Worm (Caenorhabditis elegans) whole organism, mixed stage, embryonic: Measurements from ENCODE around the gene snpc-1.3.

Experiments
- elt-1 ChIP-seq: sonication (generic microtip); optimal IDR thresholded peaks from 2 replicates; lab custom pipeline; 2017; ENCODE audit warnings: missing genetic modification characterization, mild to moderate bottlenecking, missing compliant biosample characterization, antibody characterized with exemption, moderate library complexity, borderline replicate concordance; ENCODE audit not compliant: insufficient read depth
- lsy-2 ChIP-seq: fragments of 150-350 bp; optimal IDR thresholded peaks from 2 replicates; lab custom pipeline; 2014; ENCODE audit warnings: missing biosample characterization, missing genetic modification characterization
- mab-5 ChIP-seq: fragments of 150-350 bp; optimal IDR thresholded peaks from 2 replicates; lab custom pipeline; 2014; ENCODE audit warnings: missing biosample characterization, missing genetic modification characterization
- nhr-237 ChIP-seq: fragments of 150-350 bp; optimal IDR thresholded peaks from 2 replicates; lab custom pipeline; 2014; ENCODE audit warnings: missing biosample characterization, missing genetic modification characterization
- unc-39 ChIP-seq: fragments of 150-350 bp; optimal IDR thresholded peaks from 2 replicates; lab custom pipeline; 2014; ENCODE audit warnings: missing biosample characterization, missing genetic modification characterization
- unc-62 ChIP-seq: fragments of 150-350 bp; optimal IDR thresholded peaks from 2 replicates; lab custom pipeline; 2014; ENCODE audit warnings: missing biosample characterization, missing genetic modification reagents, missing genetic modification characterization

- TF ChIP-seq lsy-2 (tag; lab: Kevin White, UChicago) (no peak), unc-39 (tag; lab: Kevin White, UChicago) (no peak), elt-1 (tag; lab: Kevin White, UChicago) (no peak), nhr-237 (tag; lab: Kevin White, UChicago) (no peak), unc-62 (GFP tag; lab: Kevin White, UChicago) (no peak), mab-5 (tag; lab: Kevin White, UChicago) (no peak)
Measured at ce11 chrV:5439068-5439467, at the start of gene snpc-1.3.
